Fruit fly (Drosophila melanogaster): Measurements from ENCODE around the gene ko.

dm6 chr3L:21088889-21089288 is 42.1 kb downstream of the ko start, which contains the start of gene CG33285:
- TF ChIP-seq Lpt (GFP tag; optimal IDR thresholded peaks at IDR 0.05) (no peak), Hr39 (GFP tag; optimal IDR thresholded peaks at IDR 0.05) (no peak), CG7368 (GFP tag; optimal IDR thresholded peaks at IDR 0.05) (no peak), Sox15 (GFP tag; optimal IDR thresholded peaks at IDR 0.05) (no peak), CG1621 (tag; optimal IDR thresholded peaks at IDR 0.05) (no peak), pdm3 (GFP tag; optimal IDR thresholded peaks at IDR 0.05) (no peak), CG4318 (GFP tag; optimal IDR thresholded peaks at IDR 0.05) (no peak), Eip78C (GFP tag) (no peak), CG8632 (GFP tag; optimal IDR thresholded peaks at IDR 0.05) (no peak), Ets21C (GFP tag; optimal IDR thresholded peaks at IDR 0.05) (no peak), CG16779 (tag; optimal IDR thresholded peaks at IDR 0.05) (no peak)
